Worm (Caenorhabditis elegans): ENCODE measurements around the gene F36H5.18.

DNA sequence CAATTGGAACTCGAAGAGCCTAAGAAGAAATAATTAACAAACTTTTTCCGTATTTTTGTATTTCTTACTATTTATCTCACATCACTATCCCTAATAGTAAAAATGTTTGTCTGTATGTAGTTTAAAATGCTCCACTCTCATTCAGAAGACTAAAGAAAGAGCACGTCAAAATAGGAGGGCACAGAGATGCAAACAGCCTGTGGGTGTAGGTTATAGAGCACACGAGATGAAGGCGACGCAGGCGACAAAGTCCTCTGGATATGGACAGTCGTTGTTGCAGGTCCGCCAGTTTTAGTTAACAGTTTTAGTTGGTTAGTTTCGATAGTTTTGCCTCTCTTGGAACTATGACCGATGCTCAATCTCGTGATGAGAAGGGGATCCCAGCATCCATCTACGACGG is 27.8 kb upstream of the F36H5.18 start, which contains the start of gene ceh-82:
- TF ChIP-seq nhr-11 (tag; optimal IDR thresholded peaks at IDR 0.05), result no peak
- no peak for TF ChIP-seq unc-55 (GFP tag; optimal IDR thresholded peaks at IDR 0.05)
- no peak for TF ChIP-seq sox-4 (tag; optimal IDR thresholded peaks at IDR 0.05)

Data from whole organism, late embryonic.